Worm (Caenorhabditis elegans) whole organism, late embryonic: ENCODE measurements around the gene lec-5.

Source experiments
- ama-1 ChIP-seq: fragments of 150-350 bp; optimal IDR thresholded peaks from 2 replicates; lab custom pipeline; 2014
- ceh-30 ChIP-seq: fragments of 150-350 bp; optimal IDR thresholded peaks from 2 replicates; lab custom pipeline; 2014; ENCODE audit warnings: missing biosample characterization, missing genetic modification characterization
- elt-2 ChIP-seq: sonication (generic microtip); optimal IDR thresholded peaks from 2 replicates; lab custom pipeline; 2016; ENCODE audit warnings: missing genetic modification reagents, missing genetic modification characterization, missing compliant biosample characterization
- ets-4 ChIP-seq: sonication (generic microtip); optimal IDR thresholded peaks from 2 replicates; lab custom pipeline; 2016; ENCODE audit warnings: missing genetic modification characterization, missing compliant biosample characterization
- eyg-1 ChIP-seq: sonication (generic microtip); optimal IDR thresholded peaks from 2 replicates; lab custom pipeline; 2016; ENCODE audit warnings: missing genotype, missing genetic modification characterization, missing compliant biosample characterization
- fkh-6 ChIP-seq: sonication (generic microtip); optimal IDR thresholded peaks from 2 replicates; lab custom pipeline; 2016; ENCODE audit warnings: missing genetic modification characterization, missing compliant biosample characterization
- hlh-30 ChIP-seq: sonication (generic microtip); optimal IDR thresholded peaks from 2 replicates; lab custom pipeline; 2017; ENCODE audit warnings: antibody characterized with exemption, missing genetic modification characterization, missing compliant biosample characterization; ENCODE audit not compliant: insufficient read depth
- nfya-1 ChIP-seq: sonication (generic microtip); optimal IDR thresholded peaks from 2 replicates; lab custom pipeline; 2017; ENCODE audit warnings: missing genetic modification characterization, mild to moderate bottlenecking, missing compliant biosample characterization, antibody characterized with exemption, moderate library complexity
- pag-3 ChIP-seq: sonication (generic microtip); optimal IDR thresholded peaks from 2 replicates; lab custom pipeline; 2016; ENCODE audit warnings: missing compliant biosample characterization, missing genetic modification characterization, borderline replicate concordance
- ref-2 ChIP-seq: sonication (generic microtip); optimal IDR thresholded peaks from 2 replicates; lab custom pipeline; 2016; ENCODE audit warnings: missing genetic modification characterization, missing compliant biosample characterization
- tbx-7 ChIP-seq: sonication (generic microtip); optimal IDR thresholded peaks from 2 replicates; lab custom pipeline; 2016; ENCODE audit warnings: missing genotype, missing genetic modification characterization, missing compliant biosample characterization
- ztf-16 ChIP-seq: sonication (generic microtip); optimal IDR thresholded peaks from 2 replicates; lab custom pipeline; 2017; ENCODE audit warnings: missing genetic modification characterization, missing compliant biosample characterization

ce11 chrII:5873564-5874070 lies 32.7 kb upstream of the lec-5 start, which contains the start of gene tex-2:
- TF ChIP-seq fkh-6 (no peak), ets-4 (tag; lab: Kevin White, UChicago) (no peak), eyg-1 (no peak), ztf-16 (tag; lab: Kevin White, UChicago) (peak; percentile 39), nfya-1 (tag; lab: Kevin White, UChicago) (no peak), tbx-7 (tag; lab: Kevin White, UChicago) (no peak), ref-2 (tag; lab: Kevin White, UChicago) (no peak), elt-2 (tag; lab: Kevin White, UChicago) (peak; percentile 70), ama-1 (lab: Kevin White, UChicago) (no peak), hlh-30 (tag; lab: Kevin White, UChicago) (no peak), pag-3 (tag; lab: Kevin White, UChicago) (no peak), ceh-30 (no peak)
